Fruit fly (Drosophila melanogaster): Measurements from ENCODE around the gene aly.

The aly gene

dm6 chr3L:3060054-3060979, 34.0 kb upstream of the aly start (continued):
- TF ChIP-seq ab (GFP tag; optimal IDR thresholded peaks at IDR 0.05) (peak; percentile 99), ci (GFP tag; IDR thresholded peaks at IDR 0.05) (peak; percentile 100), maf-S (GFP tag; optimal IDR thresholded peaks at IDR 0.05) (peak; percentile 99), p53 (GFP tag; optimal IDR thresholded peaks at IDR 0.05) (peak; percentile 97), NC2β (GFP tag; optimal IDR thresholded peaks at IDR 0.05) (peak; percentile 97), CG2678 (tag; optimal IDR thresholded peaks at IDR 0.05) (peak; percentile 98), vfl (GFP tag; optimal IDR thresholded peaks at IDR 0.05) (peak; percentile 98), CG15601 (tag; optimal IDR thresholded peaks at IDR 0.05) (peak; percentile 91), Mad (GFP tag; optimal IDR thresholded peaks at IDR 0.05) (peak; percentile 98), org-1 (GFP tag; optimal IDR thresholded peaks at IDR 0.05) (peak; percentile 99), Bdp1 (GFP tag; optimal IDR thresholded peaks at IDR 0.05) (peak; percentile 93), onecut (GFP tag; IDR thresholded peaks at IDR 0.05) (peak; percentile 97), psq (GFP tag; optimal IDR thresholded peaks at IDR 0.05) (peak; percentile 92), CG13894 (tag; optimal IDR thresholded peaks at IDR 0.05) (peak; percentile 90), Doc2 (GFP tag; IDR thresholded peaks at IDR 0.05) (peak; percentile 98), CG32532 (GFP tag; IDR thresholded peaks at IDR 0.05) (peak; percentile 100), Bgb (GFP tag; IDR thresholded peaks at IDR 0.05; ENCODE audit: partially characterized antibody) (no peak), Deaf1 (tag; optimal IDR thresholded peaks at IDR 0.05) (peak; percentile 79), Ada2b (GFP tag; IDR thresholded peaks at IDR 0.05) (peak; percentile 99), D19A (tag; optimal IDR thresholded peaks at IDR 0.05) (peak; percentile 91), eyg (GFP tag; optimal IDR thresholded peaks at IDR 0.05) (peak; percentile 98), toy (GFP tag; IDR thresholded peaks at IDR 0.05) (peak; percentile 98), CG15269 (tag; optimal IDR thresholded peaks at IDR 0.05) (peak; percentile 98), CG33213 (GFP tag; optimal IDR thresholded peaks at IDR 0.05) (peak; percentile 99), CG6272 (GFP tag; IDR thresholded peaks at IDR 0.05) (peak; percentile 99), Atf-2 (GFP tag; optimal IDR thresholded peaks at IDR 0.05) (peak; percentile 98), dimm (GFP tag; IDR thresholded peaks at IDR 0.05) (peak; percentile 98), zfh2 (GFP tag; optimal IDR thresholded peaks at IDR 0.05) (peak; percentile 99), CG5180 (GFP tag; optimal IDR thresholded peaks at IDR 0.05) (peak; percentile 90), CG3163 (GFP tag; optimal IDR thresholded peaks at IDR 0.05) (peak; percentile 93), CG11093 (GFP tag; IDR thresholded peaks at IDR 0.05) (peak; percentile 99), HLHmδ (GFP tag; optimal IDR thresholded peaks at IDR 0.05) (no peak), tup (GFP tag; optimal IDR thresholded peaks at IDR 0.05) (peak; percentile 98), Chrac-16 (GFP tag; optimal IDR thresholded peaks at IDR 0.05) (peak; percentile 99), jigr1 (GFP tag; IDR thresholded peaks at IDR 0.05) (peak; percentile 99), CG10543 (GFP tag; optimal IDR thresholded peaks at IDR 0.05) (peak; percentile 94), CG14441 (GFP tag; IDR thresholded peaks at IDR 0.05) (peak; percentile 99), caup (GFP tag; optimal IDR thresholded peaks at IDR 0.05; ENCODE audit: severe bottlenecking) (peak; percentile 98), tll (GFP tag; optimal IDR thresholded peaks at IDR 0.05) (peak in 1 of 2 experiments; percentile 32), ttk (GFP tag; IDR thresholded peaks at IDR 0.05) (peak; percentile 99), Usf (GFP tag; optimal IDR thresholded peaks at IDR 0.05) (peak; percentile 98), exex (tag; optimal IDR thresholded peaks at IDR 0.05) (peak; percentile 85), CrebB (tag; optimal IDR thresholded peaks at IDR 0.05) (peak; percentile 96), CG30020 (tag; optimal IDR thresholded peaks at IDR 0.05) (peak; percentile 76), tio (GFP tag; optimal IDR thresholded peaks at IDR 0.05) (peak; percentile 99), CG32772 (GFP tag; IDR thresholded peaks at IDR 0.05) (peak; percentile 99), sug (tag; optimal IDR thresholded peaks at IDR 0.05) (peak; percentile 94), H2.0 (GFP tag; IDR thresholded peaks at IDR 0.05) (peak; percentile 99), B-H1 (GFP tag; IDR thresholded peaks at IDR 0.05) (peak; percentile 99)

Data from whole organism, embryonic.